Fruit fly (Drosophila melanogaster): ENCODE measurements around the gene CG42233.

Gene CG42233

DNA sequence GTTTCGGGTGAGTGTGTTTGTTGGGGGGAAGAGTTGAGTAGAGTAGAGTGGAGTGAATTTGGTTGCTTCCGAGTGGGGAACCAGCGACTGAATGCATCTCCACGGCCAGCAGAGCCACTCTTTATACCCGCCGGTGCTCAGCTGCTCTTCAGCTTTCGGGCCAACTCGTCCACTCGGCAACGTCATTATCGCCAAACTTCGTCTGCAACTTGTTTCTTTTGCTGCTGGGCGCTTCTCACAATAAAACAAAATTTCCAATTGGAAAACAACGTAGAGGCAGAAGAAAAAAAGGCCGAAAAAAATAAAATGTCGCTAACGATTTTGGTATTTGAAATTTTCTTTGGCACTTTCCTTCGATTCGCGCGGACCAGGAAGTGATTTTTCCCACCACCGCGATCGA, 40.4 kb downstream of the CG42233 start, which contains the start of gene CG2150:
CG2150 (minus strand) TSS at position 101 of the 400 bp plus-strand sequence.
- TF ChIP-seq dati (GFP tag; IDR thresholded peaks at IDR 0.05) (no peak), Deaf1 (tag; optimal IDR thresholded peaks at IDR 0.05) (peak; percentile 55), slbo (GFP tag; IDR thresholded peaks at IDR 0.05) (no peak), z (GFP tag; IDR thresholded peaks at IDR 0.05) (peak; percentile 45; the same call in 1 of the 3 replicates), ttk (GFP tag; IDR thresholded peaks at IDR 0.05) (no peak), Abd-B (GFP tag; optimal IDR thresholded peaks at IDR 0.05) (no peak), slou (GFP tag; optimal IDR thresholded peaks at IDR 0.05) (no peak), CG12744 (GFP tag; optimal IDR thresholded peaks at IDR 0.05) (no peak)

DNA sequence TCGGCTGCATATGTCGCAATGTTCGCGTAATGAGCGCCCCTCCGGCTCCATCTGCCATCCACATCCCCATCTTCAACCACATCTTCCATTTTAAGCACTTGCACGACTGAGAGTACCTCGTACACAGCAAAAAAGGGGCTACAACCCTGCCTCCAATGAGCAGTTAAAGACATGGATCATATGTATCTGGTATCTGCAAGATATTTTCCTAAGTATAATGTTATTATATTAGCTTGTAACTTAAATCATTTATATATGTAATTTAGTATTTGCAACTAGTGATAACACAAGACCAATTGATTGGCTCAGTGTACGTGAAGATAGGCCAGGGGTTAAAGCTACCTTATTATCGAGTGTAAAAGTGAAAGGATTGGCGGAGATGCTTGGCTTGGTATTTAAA, 42.4 kb downstream of the CG42233 start:
- TF ChIP-seq CG34422 (GFP tag; IDR thresholded peaks at IDR 0.05) (no peak), phol (tag; optimal IDR thresholded peaks at IDR 0.05) (peak; percentile 5), Aef1 (GFP tag; IDR thresholded peaks at IDR 0.05) (no peak), Drgx (GFP tag; IDR thresholded peaks at IDR 0.05) (peak; percentile 73), dmrt99B (tag; optimal IDR thresholded peaks at IDR 0.05) (peak; percentile 29), CG1603 (tag; optimal IDR thresholded peaks at IDR 0.05) (peak; percentile 30), nom (GFP tag; optimal IDR thresholded peaks at IDR 0.05) (peak; percentile 40), Ets65A (GFP tag) (peak; percentile 38), CG17359 (tag; optimal IDR thresholded peaks at IDR 0.05) (peak; percentile 3), dysf (GFP tag; IDR thresholded peaks at IDR 0.05) (0 out of 3 replicates have a peak, but pooled peaks have one; percentile 30), kay (GFP tag; optimal IDR thresholded peaks at IDR 0.05) (no peak), Sox102F (GFP tag; optimal IDR thresholded peaks at IDR 0.05) (peak; percentile 7), Blimp-1 (GFP tag; optimal IDR thresholded peaks at IDR 0.05) (peak; percentile 45), CG11504 (tag; optimal IDR thresholded peaks at IDR 0.05) (peak; percentile 25), CG10979 (tag; optimal IDR thresholded peaks at IDR 0.05) (peak; percentile 12)

DNA sequence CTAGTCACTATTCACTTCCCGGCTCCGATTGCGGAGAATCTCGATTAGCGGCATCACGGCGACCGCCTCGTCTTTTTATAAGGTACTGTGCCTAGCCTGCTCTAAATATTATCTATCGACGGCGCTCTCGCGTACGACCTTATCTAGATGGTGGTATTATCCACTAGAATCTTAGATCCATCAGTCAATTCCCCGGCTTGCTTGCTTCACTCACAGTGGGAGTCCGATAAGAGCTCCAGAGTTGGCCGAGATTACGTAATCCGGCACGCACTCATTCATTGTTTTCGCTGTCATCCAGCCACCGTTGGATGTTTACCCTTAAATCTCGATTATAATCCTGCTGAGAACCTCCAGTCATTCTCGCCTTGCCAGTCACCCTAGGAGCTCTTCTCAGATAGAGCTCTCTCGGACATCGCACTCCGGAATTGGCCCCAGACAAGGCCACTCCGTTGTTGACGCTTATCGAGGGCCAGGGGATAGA, 43.5 kb downstream of the CG42233 start, which contains the start of gene Smvt:
Smvt (minus strand) TSS at position 51 of the 481 bp plus-strand sequence.
- no peak for TF ChIP-seq B-H2 (GFP tag; optimal IDR thresholded peaks at IDR 0.05)
- 0 out of 3 replicates have a peak, but pooled peaks have one; percentile 16 for TF ChIP-seq vnd (GFP tag; IDR thresholded peaks at IDR 0.05; ENCODE audit: partially characterized antibody)
- TF ChIP-seq CG14667 (GFP tag; IDR thresholded peaks at IDR 0.05) = no peak
- TF ChIP-seq Pdp1 (GFP tag; optimal IDR thresholded peaks at IDR 0.05) = peak in 1 of 2 experiments; percentile 80
- no peak for TF ChIP-seq ara (GFP tag; IDR thresholded peaks at IDR 0.05)
- peak; percentile 10 for TF ChIP-seq CG15479 (GFP tag; optimal IDR thresholded peaks at IDR 0.05)
- TF ChIP-seq CG1792 (GFP tag; optimal IDR thresholded peaks at IDR 0.05) = no peak
- no peak for TF ChIP-seq lola (GFP tag; optimal IDR thresholded peaks at IDR 0.05)

dm6 chr3R:31758587-31759167, 46.4 kb downstream of the CG42233 start, which contains the start of gene CG2187:
CG2187 (minus strand) TSS chr3R:31758637.
- TF ChIP-seq mirr (GFP tag; optimal IDR thresholded peaks at IDR 0.05) = peak; percentile 0
- TF ChIP-seq salm (tag; optimal IDR thresholded peaks at IDR 0.05) = no peak
- TF ChIP-seq bbx (GFP tag; IDR thresholded peaks at IDR 0.05; ENCODE audit: partially characterized antibody) = no peak
- no peak for TF ChIP-seq en (GFP tag; optimal IDR thresholded peaks at IDR 0.05)
- peak; percentile 16 for TF ChIP-seq unpg (GFP tag; optimal IDR thresholded peaks at IDR 0.05)
- no peak for TF ChIP-seq otp (GFP tag; IDR thresholded peaks at IDR 0.05)
- no peak for TF ChIP-seq CoRest (tag; optimal IDR thresholded peaks at IDR 0.05)
- no peak for TF ChIP-seq hkb (optimal IDR thresholded peaks at IDR 0.05)
- TF ChIP-seq hkb (GFP tag; IDR thresholded peaks at IDR 0.05) = peak; percentile 13; the same call in 1 of the 2 replicates
- no peak for TF ChIP-seq run (tag; optimal IDR thresholded peaks at IDR 0.05)
- peak; percentile 20; the same call in 1 of the 2 replicates for TF ChIP-seq CG17328 (GFP tag; IDR thresholded peaks at IDR 0.05)
- TF ChIP-seq Chrac-16 (GFP tag; optimal IDR thresholded peaks at IDR 0.05) = no peak
- TF ChIP-seq CG8478 (optimal IDR thresholded peaks at IDR 0.05) = no peak
- no peak for TF ChIP-seq CG6254 (GFP tag; optimal IDR thresholded peaks at IDR 0.05)
- TF ChIP-seq CG18619 (GFP tag; optimal IDR thresholded peaks at IDR 0.05) = no peak
- TF ChIP-seq CG15479 (GFP tag; optimal IDR thresholded peaks at IDR 0.05) = peak; percentile 27
- TF ChIP-seq bowl (GFP tag; IDR thresholded peaks at IDR 0.05) = no peak

All from whole organism, embryonic.